Worm (Caenorhabditis elegans) whole organism, early embryonic: ENCODE measurements around the gene lurp-2.
A peak's percentile ranks its signal among the peaks of the same experiment; 100 is the strongest.

Experiments
- B0310.2 ChIP-seq: sonication (generic microtip); optimal IDR thresholded peaks from 2 replicates; lab custom pipeline; 2016; ENCODE audit warnings: mild to moderate bottlenecking, missing genetic modification characterization, missing compliant biosample characterization
- F13C5.2 ChIP-seq: sonication (generic microtip); optimal IDR thresholded peaks from 2 replicates; lab custom pipeline; 2017; ENCODE audit warnings: mild to moderate bottlenecking, missing genetic modification characterization, inconsistent platforms, missing compliant biosample characterization
- ama-1 ChIP-seq: fragments of 150-350 bp; optimal IDR thresholded peaks from 2 replicates; lab custom pipeline; 2014
- ceh-13 ChIP-seq: fragments of 200-800 bp; sonication (Bioruptor generic); optimal IDR thresholded peaks from 2 replicates; lab custom pipeline; 2018; ENCODE audit warnings: mild to moderate bottlenecking, missing genetic modification characterization, missing compliant biosample characterization
- ceh-36 ChIP-seq: sonication (generic microtip); optimal IDR thresholded peaks from 2 replicates; lab custom pipeline; 2016; ENCODE audit warnings: missing genetic modification characterization, inconsistent platforms, missing compliant biosample characterization
- ets-7 ChIP-seq: sonication (generic microtip); optimal IDR thresholded peaks from 2 replicates; lab custom pipeline; 2016; ENCODE audit warnings: missing genotype, missing genetic modification characterization, missing compliant biosample characterization
- flt-1 ChIP-seq: fragments of 200-800 bp; sonication (Bioruptor generic); IDR thresholded peaks from 2 replicates; pipeline ENCODE4 v1.3.6; 2022; ENCODE audit warnings: missing genetic modification characterization, missing compliant biosample characterization
- hmbx-1 ChIP-seq: sonication (generic microtip); optimal IDR thresholded peaks from 2 replicates; lab custom pipeline; 2016; ENCODE audit warnings: mild to moderate bottlenecking, missing genetic modification characterization, missing compliant biosample characterization
- hmg-4 ChIP-seq: fragments of 200-800 bp; sonication (Bioruptor generic); optimal IDR thresholded peaks from 2 replicates; lab custom pipeline; 2018; ENCODE audit warnings: mild to moderate bottlenecking, missing genetic modification characterization, missing compliant biosample characterization
- hnd-1 ChIP-seq: sonication (generic microtip); optimal IDR thresholded peaks from 2 replicates; lab custom pipeline; 2016; ENCODE audit warnings: missing genetic modification characterization, missing compliant biosample characterization
- pes-1 ChIP-seq: fragments of 200-800 bp; sonication (Bioruptor generic); IDR thresholded peaks from 2 replicates; pipeline ENCODE4 v1.3.6; 2022; ENCODE audit warnings: missing genetic modification reagents, missing genetic modification characterization, missing compliant biosample characterization
- scrt-1 ChIP-seq: fragments of 200-800 bp; sonication (Bioruptor generic); IDR thresholded peaks from 2 replicates; pipeline ENCODE4 v1.3.6; 2022; ENCODE audit warnings: missing genetic modification characterization, missing compliant biosample characterization
- sea-1 ChIP-seq: fragments of 200-800 bp; sonication (Bioruptor generic); conservative IDR thresholded peaks from 2 replicates; pipeline ENCODE4 v1.3.6; 2022; ENCODE audit warnings: missing genetic modification characterization, missing compliant biosample characterization
- tbx-11 ChIP-seq: fragments of 200-800 bp; sonication (Bioruptor generic); IDR thresholded peaks from 2 replicates; pipeline ENCODE4 v1.3.6; 2022; ENCODE audit warnings: missing genetic modification characterization, missing compliant biosample characterization
- tra-4 ChIP-seq: sonication (generic microtip); optimal IDR thresholded peaks from 2 replicates; lab custom pipeline; 2017; ENCODE audit warnings: missing genetic modification characterization, missing compliant biosample characterization

Gene lurp-2

ce11 chrV:13488297-13488803 lies 34.9 kb downstream of the lurp-2 start:
- TF ChIP-seq ceh-13 (GFP tag; lab: Kevin White, UChicago) (no peak), flt-1 (no peak), tra-4 (tag; lab: Kevin White, UChicago) (no peak), scrt-1 (GFP tag; lab: Robert Waterston, UW) (no peak), sea-1 (GFP tag; lab: Robert Waterston, UW) (no peak)

ce11 chrV:13489830-13490229 lies 36.4 kb downstream of the lurp-2 start, which contains the start of gene T10G3.3:
Gene T10G3.3 (minus strand): TSS chrV:13490199.
- TF ChIP-seq hnd-1 (tag; lab: Kevin White, UChicago) = no peak
- TF ChIP-seq flt-1 = no peak
- TF ChIP-seq F13C5.2 (tag; lab: Kevin White, UChicago) = no peak
- no peak for TF ChIP-seq hmg-4 (GFP tag; lab: Kevin White, UChicago)
- no peak for TF ChIP-seq pes-1 (GFP tag; lab: Robert Waterston, UW)
- TF ChIP-seq B0310.2 (tag; lab: Kevin White, UChicago) = no peak
- no peak for TF ChIP-seq ama-1 (lab: Kevin White, UChicago)
- no peak for TF ChIP-seq ceh-13 (GFP tag; lab: Kevin White, UChicago)
- TF ChIP-seq ets-7 (tag; lab: Kevin White, UChicago) = no peak
- TF ChIP-seq scrt-1 (GFP tag; lab: Robert Waterston, UW) = no peak

ce11 chrV:13497322-13497847 lies 44.0 kb downstream of the lurp-2 start, which contains the start of the genes eea-1 and gut-2:
Gene eea-1 (minus strand): TSS chrV:13497372.
Gene gut-2 (plus strand): TSS chrV:13497690.
- TF ChIP-seq tbx-11 (GFP tag; lab: Robert Waterston, UW) (no peak), hmbx-1 (no peak), F13C5.2 (tag; lab: Kevin White, UChicago) (peak; percentile 66)

ce11 chrV:13499227-13499626 lies 45.8 kb downstream of the lurp-2 start:
- no peak for TF ChIP-seq ceh-36 (tag; lab: Kevin White, UChicago)
- TF ChIP-seq hmbx-1 = no peak
- no peak for TF ChIP-seq ceh-13 (GFP tag; lab: Kevin White, UChicago)
- no peak for TF ChIP-seq hnd-1 (tag; lab: Kevin White, UChicago)
- TF ChIP-seq pes-1 (GFP tag; lab: Robert Waterston, UW) = no peak
- TF ChIP-seq ama-1 (lab: Kevin White, UChicago) = no peak
- no peak for TF ChIP-seq flt-1
- no peak for TF ChIP-seq scrt-1 (GFP tag; lab: Robert Waterston, UW)
